Worm (Caenorhabditis elegans): ENCODE results near the gene R144.13.

DNA sequence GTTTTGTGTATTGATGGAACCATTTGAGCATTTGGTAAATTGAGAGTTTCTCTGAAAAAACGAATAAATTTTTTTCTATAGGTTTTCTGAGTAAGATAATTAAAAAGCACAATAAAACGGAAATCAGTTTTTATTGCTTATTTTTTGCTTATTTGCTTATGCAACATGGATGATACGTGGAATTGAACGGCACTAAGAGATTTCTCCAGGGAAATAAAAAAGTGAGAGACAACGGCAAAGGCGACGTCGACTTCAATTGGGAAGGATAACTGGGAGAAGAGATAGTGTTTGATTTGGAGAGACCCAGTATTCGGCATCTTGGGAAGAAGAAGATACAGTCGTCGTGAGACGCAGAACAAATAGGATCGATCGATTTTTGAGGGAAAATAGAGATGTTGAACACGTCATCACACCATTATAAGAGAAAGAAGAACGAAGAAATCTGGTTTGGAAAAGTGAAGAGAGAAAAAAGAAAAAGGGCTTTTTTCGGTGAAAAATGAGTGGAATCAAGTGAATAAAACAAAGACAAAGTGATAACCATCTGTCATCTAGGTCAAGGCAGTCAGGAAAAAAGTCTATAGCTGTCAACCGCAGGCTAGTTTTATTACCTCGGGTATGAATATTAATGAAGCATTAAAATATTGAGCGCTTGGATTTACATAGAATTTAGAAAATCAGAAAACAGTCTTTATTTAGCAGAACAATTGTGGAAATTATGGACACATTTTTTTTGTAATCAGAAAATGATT, 24.8 kb upstream of the R144.13 start, which contains the start of gene tmem-131:
- TF ChIP-seq nhr-77 (tag; optimal IDR thresholded peaks at IDR 0.05) (no peak), lin-39 (tag; optimal IDR thresholded peaks at IDR 0.05) (no peak), ZK546.5 (tag; optimal IDR thresholded peaks at IDR 0.05) (no peak), nfya-1 (tag; optimal IDR thresholded peaks at IDR 0.05; ENCODE audit: insufficient read depth) (peak; percentile 36), sea-2 (GFP tag; optimal IDR thresholded peaks at IDR 0.05) (no peak), snpc-4 (tag; optimal IDR thresholded peaks at IDR 0.05) (no peak), fkh-10 (GFP tag; optimal IDR thresholded peaks at IDR 0.05) (no peak), lsy-12 (tag; optimal IDR thresholded peaks at IDR 0.05) (no peak), tbx-2 (tag; optimal IDR thresholded peaks at IDR 0.05) (no peak), nhr-25 (tag; optimal IDR thresholded peaks at IDR 0.05) (peak; percentile 91), nhr-43 (tag; optimal IDR thresholded peaks at IDR 0.05; ENCODE audit: poor library complexity, severe bottlenecking) (no peak), egl-27 (tag; optimal IDR thresholded peaks at IDR 0.05) (no peak), nhr-28 (tag; optimal IDR thresholded peaks at IDR 0.05) (no peak)
